Fruit fly (Drosophila melanogaster): ENCODE measurements around the gene Cpr67B.

Cpr67B gene

dm6 chr3L:9383345-9384075 is 21.1 kb upstream of the Cpr67B start, which contains the start of gene Hsp27 (continued):
- TF ChIP-seq mld (GFP tag; IDR thresholded peaks at IDR 0.05; ENCODE audit: partially characterized antibody) (no peak), slbo (GFP tag; IDR thresholded peaks at IDR 0.05) (peak; percentile 99), lbe (GFP tag; optimal IDR thresholded peaks at IDR 0.05) (peak; percentile 99), CG11093 (GFP tag; IDR thresholded peaks at IDR 0.05) (peak; percentile 98), Sin3A (optimal IDR thresholded peaks at IDR 0.05) (no peak), CG1024 (GFP tag; IDR thresholded peaks at IDR 0.05) (peak; percentile 94), CG10147 (GFP tag; optimal IDR thresholded peaks at IDR 0.05) (peak; percentile 96), CG1603 (tag; optimal IDR thresholded peaks at IDR 0.05) (peak; percentile 96), CG2129 (GFP tag; IDR thresholded peaks at IDR 0.05; ENCODE audit: partially characterized antibody) (no peak), nau (GFP tag; optimal IDR thresholded peaks at IDR 0.05) (peak; percentile 99), CG16779 (GFP tag; IDR thresholded peaks at IDR 0.05) (peak; percentile 97), Med (GFP tag) (peak; percentile 98), CG10565 (GFP tag; optimal IDR thresholded peaks at IDR 0.05) (peak; percentile 92), crc (GFP tag; optimal IDR thresholded peaks at IDR 0.05) (peak; percentile 92), phol (tag; optimal IDR thresholded peaks at IDR 0.05) (peak; percentile 98), al (GFP tag; IDR thresholded peaks at IDR 0.05) (peak; percentile 98), bab2 (GFP tag; optimal IDR thresholded peaks at IDR 0.05) (peak; percentile 93), CG3995 (GFP tag; optimal IDR thresholded peaks at IDR 0.05) (peak; percentile 80), CG11398 (GFP tag; optimal IDR thresholded peaks at IDR 0.05) (peak; percentile 60), corto (GFP tag; optimal IDR thresholded peaks at IDR 0.05) (peak; percentile 100), nerfin-2 (GFP tag; IDR thresholded peaks at IDR 0.05; ENCODE audit: partially characterized antibody) (peak; percentile 48; the same call in 1 of the 2 replicates), ssp (GFP tag; IDR thresholded peaks at IDR 0.05) (peak; percentile 94), sd (tag; optimal IDR thresholded peaks at IDR 0.05) (peak; percentile 90), CG31441 (GFP tag; IDR thresholded peaks at IDR 0.05) (peak; percentile 99), chinmo (GFP tag; IDR thresholded peaks at IDR 0.05; ENCODE audit: partially characterized antibody) (no peak), fu2 (GFP tag; optimal IDR thresholded peaks at IDR 0.05) (peak; percentile 75), dysf (GFP tag; IDR thresholded peaks at IDR 0.05) (peak; percentile 99), CG33213 (GFP tag; optimal IDR thresholded peaks at IDR 0.05) (peak; percentile 96), slou (GFP tag; optimal IDR thresholded peaks at IDR 0.05) (peak; percentile 97), CG16863 (GFP tag; optimal IDR thresholded peaks at IDR 0.05) (peak; percentile 87), Six4 (GFP tag; optimal IDR thresholded peaks at IDR 0.05) (peak; percentile 97), CG15011 (GFP tag; optimal IDR thresholded peaks at IDR 0.05) (peak; percentile 96), MTF-1 (GFP tag; optimal IDR thresholded peaks at IDR 0.05; ENCODE audit: borderline replicate concordance) (peak; percentile 94), lola (GFP tag; optimal IDR thresholded peaks at IDR 0.05) (peak in 1 of 3 experiments; percentile 95), tx (GFP tag; optimal IDR thresholded peaks at IDR 0.05) (peak; percentile 70), cg (GFP tag; optimal IDR thresholded peaks at IDR 0.05) (peak; percentile 90), CG33557 (GFP tag; optimal IDR thresholded peaks at IDR 0.05) (peak; percentile 74), CG18599 (GFP tag; optimal IDR thresholded peaks at IDR 0.05) (peak; percentile 98), Rx (GFP tag; IDR thresholded peaks at IDR 0.05) (peak; percentile 99), seq (GFP tag; IDR thresholded peaks at IDR 0.05) (peak; percentile 97), CG12299 (tag; optimal IDR thresholded peaks at IDR 0.05) (peak; percentile 96), crol (GFP tag; IDR thresholded peaks at IDR 0.05) (peak; percentile 75), E2f2 (GFP tag; IDR thresholded peaks at IDR 0.05) (peak; percentile 84), ase (GFP tag; IDR thresholded peaks at IDR 0.05) (peak; percentile 98), CG3726 (GFP tag; IDR thresholded peaks at IDR 0.05) (peak; percentile 98), CG18619 (GFP tag; optimal IDR thresholded peaks at IDR 0.05) (peak; percentile 97), pho (GFP tag; optimal IDR thresholded peaks at IDR 0.05) (peak; percentile 84), esg (GFP tag; conservative IDR thresholded peaks at IDR 0.05) (peak; percentile 95), Dip3 (GFP tag; optimal IDR thresholded peaks at IDR 0.05) (peak; percentile 93)
